Fruit fly (Drosophila melanogaster) whole organism, embryonic: ENCODE measurements around the gene CG31551.

ENCODE experiments used
- Adf1 ChIP-seq: fragments of 200-800 bp; sonication (Bioruptor generic); IDR thresholded peaks from 2 replicates; pipeline ENCODE4 v1.3.6; 2022; ENCODE audit warnings: missing biosample characterization, missing genetic modification characterization
- CG10431 ChIP-seq: fragments of 200-800 bp; sonication (Bioruptor generic); optimal IDR thresholded peaks from 3 replicates; lab custom pipeline; 2018; ENCODE audit warnings: missing biosample characterization, mild to moderate bottlenecking, missing genetic modification characterization
- CG10462 ChIP-seq: fragments of 200-800 bp; sonication (Bioruptor generic); optimal IDR thresholded peaks from 2 replicates; lab custom pipeline; 2016; ENCODE audit warnings: missing biosample characterization, missing genetic modification characterization
- CG10654 ChIP-seq: fragments of 200-800 bp; sonication (Bioruptor generic); optimal IDR thresholded peaks from 2 replicates; lab custom pipeline; 2016; ENCODE audit warnings: missing biosample characterization, missing genetic modification characterization
- CG12071 ChIP-seq: fragments of 200-800 bp; sonication (Bioruptor generic); optimal IDR thresholded peaks from 3 replicates; lab custom pipeline; 2018; ENCODE audit warnings: missing biosample characterization, mild to moderate bottlenecking, missing genetic modification characterization
- CG12391 ChIP-seq: fragments of 200-800 bp; sonication (Bioruptor generic); optimal IDR thresholded peaks from 3 replicates; lab custom pipeline; 2018; ENCODE audit warnings: missing biosample characterization, mild to moderate bottlenecking, missing genetic modification characterization, moderate library complexity
- CG13296 ChIP-seq: fragments of 200-800 bp; sonication (Bioruptor generic); optimal IDR thresholded peaks from 3 replicates; lab custom pipeline; 2018; ENCODE audit warnings: missing biosample characterization, mild to moderate bottlenecking, missing genetic modification characterization
- CG14441 ChIP-seq: fragments of 200-800 bp; sonication (Bioruptor generic); IDR thresholded peaks from 2 replicates; pipeline ENCODE4 v1.3.6; 2022; ENCODE audit warnings: missing biosample characterization, missing genetic modification characterization
- CG14710 ChIP-seq: fragments of 200-800 bp; sonication (Bioruptor generic); optimal IDR thresholded peaks from 3 replicates; lab custom pipeline; 2019; ENCODE audit warnings: missing biosample characterization, mild to moderate bottlenecking, missing genetic modification characterization, moderate library complexity
- CG17361 ChIP-seq: fragments of 200-800 bp; sonication (Bioruptor generic); IDR thresholded peaks from 3 replicates; pipeline ENCODE4 v1.3.6; 2022; ENCODE audit warnings: missing biosample characterization, missing genetic modification characterization
- CG31388 ChIP-seq: fragments of 200-800 bp; sonication (Bioruptor generic); optimal IDR thresholded peaks from 2 replicates; lab custom pipeline; 2016; ENCODE audit warnings: missing biosample characterization, missing genetic modification characterization
- CG31441 ChIP-seq: fragments of 200-800 bp; sonication (Bioruptor generic); IDR thresholded peaks from 2 replicates; pipeline ENCODE4 v1.3.6; 2022; ENCODE audit warnings: missing biosample characterization, missing genetic modification characterization
- CG32767 ChIP-seq: fragments of 200-800 bp; sonication (Bioruptor generic); IDR thresholded peaks from 2 replicates; pipeline ENCODE4 v1.3.6; 2022; ENCODE audit warnings: missing biosample characterization, missing genetic modification characterization
- CG5180 ChIP-seq: fragments of 200-800 bp; sonication (Bioruptor generic); optimal IDR thresholded peaks from 3 replicates; lab custom pipeline; 2017; ENCODE audit warnings: missing biosample characterization, missing genetic modification characterization, mild to moderate bottlenecking, moderate library complexity, missing genetic modification reagents
- CG5953 ChIP-seq: fragments of 200-800 bp; sonication (Bioruptor generic); IDR thresholded peaks from 2 replicates; pipeline ENCODE4 v1.3.6; 2022; ENCODE audit warnings: missing biosample characterization, missing genetic modification characterization
- CG6689 ChIP-seq: fragments of 200-800 bp; sonication (Bioruptor generic); IDR thresholded peaks from 2 replicates; pipeline ENCODE4 v1.3.6; 2022; ENCODE audit warnings: missing biosample characterization, missing genetic modification characterization
- CG7556 ChIP-seq: fragments of 200-800 bp; sonication (Bioruptor generic); optimal IDR thresholded peaks from 2 replicates; lab custom pipeline; 2017; ENCODE audit warnings: missing biosample characterization, mild to moderate bottlenecking, missing genetic modification characterization
- CoRest ChIP-seq: fragments of 200-800 bp; sonication (Bioruptor generic); optimal IDR thresholded peaks from 3 replicates; lab custom pipeline; 2018; ENCODE audit warnings: missing biosample characterization, mild to moderate bottlenecking, missing genetic modification characterization, moderate library complexity
- Dip3 ChIP-seq: fragments of 200-800 bp; sonication (Bioruptor generic); optimal IDR thresholded peaks from 3 replicates; lab custom pipeline; 2016; ENCODE audit warnings: missing biosample characterization, missing genetic modification characterization
- Ets97D ChIP-seq: fragments of 200-800 bp; sonication (Bioruptor generic); optimal IDR thresholded peaks from 3 replicates; lab custom pipeline; 2016; ENCODE audit warnings: missing biosample characterization, missing genetic modification characterization
- HLHmδ ChIP-seq: fragments of 200-800 bp; sonication (Bioruptor generic); optimal IDR thresholded peaks from 2 replicates; lab custom pipeline; 2018; ENCODE audit warnings: missing biosample characterization, mild to moderate bottlenecking, missing genetic modification characterization, moderate library complexity
- Hsf ChIP-seq: fragments of 200-800 bp; sonication (Bioruptor generic); optimal IDR thresholded peaks from 3 replicates; lab custom pipeline; 2016; ENCODE audit warnings: missing biosample characterization, missing genetic modification characterization
- Neu2 ChIP-seq: fragments of 200-800 bp; sonication (Bioruptor generic); optimal IDR thresholded peaks from 3 replicates; lab custom pipeline; 2016; ENCODE audit warnings: missing biosample characterization, missing genetic modification characterization, borderline replicate concordance
- Nf-YC ChIP-seq: fragments of 200-800 bp; optimal IDR thresholded peaks from 3 replicates; lab custom pipeline; 2019; ENCODE audit warnings: missing biosample characterization, mild to moderate bottlenecking, missing genetic modification characterization, moderate library complexity
- YL-1 ChIP-seq: fragments of 200-800 bp; sonication (Bioruptor generic); optimal IDR thresholded peaks from 3 replicates; lab custom pipeline; 2017; ENCODE audit warnings: missing biosample characterization, mild to moderate bottlenecking, missing genetic modification characterization
- ato ChIP-seq: fragments of 200-800 bp; sonication (Bioruptor generic); IDR thresholded peaks from 2 replicates; pipeline ENCODE4 v1.3.6; 2022; ENCODE audit warnings: missing biosample characterization, missing genetic modification characterization; ENCODE audit not compliant: partially characterized antibody
- bbx ChIP-seq: fragments of 200-800 bp; sonication (Bioruptor generic); IDR thresholded peaks from 2 replicates; pipeline ENCODE4 v1.3.6; 2022; ENCODE audit warnings: missing biosample characterization, missing genetic modification characterization; ENCODE audit not compliant: partially characterized antibody
- chn ChIP-seq: fragments of 200-800 bp; sonication (Bioruptor generic); optimal IDR thresholded peaks from 2 replicates; lab custom pipeline; 2016; ENCODE audit warnings: missing biosample characterization, missing genetic modification characterization
- croc ChIP-seq: fragments of 200-800 bp; sonication (Bioruptor generic); conservative IDR thresholded peaks from 3 replicates; pipeline ENCODE4 v1.3.6; 2022; ENCODE audit warnings: missing biosample characterization, missing genetic modification characterization
- dpn ChIP-seq, 2 experiments: fragments of 200-800 bp; sonication (Bioruptor generic); optimal IDR thresholded peaks; 3 replicates each; lab custom pipeline; 2016; ENCODE audit warnings: missing biosample characterization in 2 of 2, missing genetic modification characterization in 2 of 2
- ems ChIP-seq: fragments of 200-800 bp; sonication (Bioruptor generic); optimal IDR thresholded peaks from 3 replicates; lab custom pipeline; 2016; ENCODE audit warnings: missing biosample characterization, missing genetic modification characterization
- en ChIP-seq: fragments of 200-800 bp; sonication (Bioruptor generic); optimal IDR thresholded peaks from 2 replicates; lab custom pipeline; 2016; ENCODE audit warnings: missing biosample characterization, missing genetic modification characterization
- gcm ChIP-seq: fragments of 200-800 bp; sonication (Bioruptor generic); optimal IDR thresholded peaks from 2 replicates; lab custom pipeline; 2019; ENCODE audit warnings: missing biosample characterization, mild to moderate bottlenecking, missing genetic modification characterization, moderate library complexity
- gcm2 ChIP-seq: fragments of 200-800 bp; sonication (Bioruptor generic); optimal IDR thresholded peaks from 2 replicates; lab custom pipeline; 2016; ENCODE audit warnings: missing biosample characterization, missing genetic modification characterization
- grau ChIP-seq: fragments of 200-800 bp; optimal IDR thresholded peaks from 3 replicates; lab custom pipeline; 2019; ENCODE audit warnings: missing biosample characterization, mild to moderate bottlenecking, missing genetic modification characterization, moderate library complexity
- gro ChIP-seq: fragments of 200-800 bp; sonication (Bioruptor generic); optimal IDR thresholded peaks from 2 replicates; lab custom pipeline; 2016; ENCODE audit warnings: missing biosample characterization, missing genetic modification characterization
- hbn ChIP-seq: fragments of 200-800 bp; sonication (Bioruptor generic); IDR thresholded peaks from 2 replicates; pipeline ENCODE4 v1.3.6; 2022; ENCODE audit warnings: missing biosample characterization, missing genetic modification characterization; ENCODE audit not compliant: partially characterized antibody
- knrl ChIP-seq: fragments of 200-800 bp; sonication (Bioruptor generic); IDR thresholded peaks from 3 replicates; pipeline ENCODE4 v1.3.6; 2022; ENCODE audit warnings: missing biosample characterization, missing genetic modification characterization; ENCODE audit not compliant: partially characterized antibody
- pb ChIP-seq: fragments of 200-800 bp; sonication (Bioruptor generic); optimal IDR thresholded peaks from 3 replicates; lab custom pipeline; 2016; ENCODE audit warnings: missing biosample characterization, missing genetic modification characterization
- pho ChIP-seq: fragments of 200-800 bp; sonication (Bioruptor generic); optimal IDR thresholded peaks from 2 replicates; lab custom pipeline; 2016; ENCODE audit warnings: missing biosample characterization, missing genetic modification characterization
- pum ChIP-seq: fragments of 200-800 bp; sonication (Bioruptor generic); optimal IDR thresholded peaks from 2 replicates; lab custom pipeline; 2016; ENCODE audit warnings: missing biosample characterization, missing genetic modification characterization
- sens ChIP-seq: fragments of 200-800 bp; sonication (Bioruptor generic); peaks from one replicate; lab custom pipeline; 2016; ENCODE audit warnings: missing biosample characterization, missing genetic modification characterization
- seq ChIP-seq: fragments of 200-800 bp; sonication (Bioruptor generic); IDR thresholded peaks from 2 replicates; pipeline ENCODE4 v1.3.6; 2022; ENCODE audit warnings: missing biosample characterization, missing genetic modification characterization
- tll ChIP-seq, 2 experiments: fragments of 200-800 bp in 1 of 2; fragments of >200 bp in 1 of 2; sonication (Bioruptor generic) in 1 of 2; optimal IDR thresholded peaks; 2 replicates each; lab custom pipeline; 2017 to 2019; ENCODE audit warnings: missing biosample characterization in 2 of 2, missing genetic modification characterization in 2 of 2, mild to moderate bottlenecking in 1 of 2, moderate library complexity in 1 of 2
- trem ChIP-seq: fragments of 200-800 bp; optimal IDR thresholded peaks from 3 replicates; lab custom pipeline; 2019; ENCODE audit warnings: missing biosample characterization, mild to moderate bottlenecking, missing genetic modification characterization, moderate library complexity
- ttk ChIP-seq: fragments of 200-800 bp; sonication (Bioruptor generic); IDR thresholded peaks from 2 replicates; pipeline ENCODE4 v2.1.2; 2022; ENCODE audit warnings: missing biosample characterization, missing genetic modification characterization
- wek ChIP-seq: fragments of 200-800 bp; sonication (Bioruptor generic); optimal IDR thresholded peaks from 3 replicates; lab custom pipeline; 2018; ENCODE audit warnings: missing biosample characterization, mild to moderate bottlenecking, missing genetic modification characterization, moderate library complexity
- zen ChIP-seq: fragments of 200-800 bp; sonication (Bioruptor generic); optimal IDR thresholded peaks from 3 replicates; lab custom pipeline; 2018; ENCODE audit warnings: missing biosample characterization, mild to moderate bottlenecking, missing genetic modification characterization, moderate library complexity

CG31551 gene

DNA sequence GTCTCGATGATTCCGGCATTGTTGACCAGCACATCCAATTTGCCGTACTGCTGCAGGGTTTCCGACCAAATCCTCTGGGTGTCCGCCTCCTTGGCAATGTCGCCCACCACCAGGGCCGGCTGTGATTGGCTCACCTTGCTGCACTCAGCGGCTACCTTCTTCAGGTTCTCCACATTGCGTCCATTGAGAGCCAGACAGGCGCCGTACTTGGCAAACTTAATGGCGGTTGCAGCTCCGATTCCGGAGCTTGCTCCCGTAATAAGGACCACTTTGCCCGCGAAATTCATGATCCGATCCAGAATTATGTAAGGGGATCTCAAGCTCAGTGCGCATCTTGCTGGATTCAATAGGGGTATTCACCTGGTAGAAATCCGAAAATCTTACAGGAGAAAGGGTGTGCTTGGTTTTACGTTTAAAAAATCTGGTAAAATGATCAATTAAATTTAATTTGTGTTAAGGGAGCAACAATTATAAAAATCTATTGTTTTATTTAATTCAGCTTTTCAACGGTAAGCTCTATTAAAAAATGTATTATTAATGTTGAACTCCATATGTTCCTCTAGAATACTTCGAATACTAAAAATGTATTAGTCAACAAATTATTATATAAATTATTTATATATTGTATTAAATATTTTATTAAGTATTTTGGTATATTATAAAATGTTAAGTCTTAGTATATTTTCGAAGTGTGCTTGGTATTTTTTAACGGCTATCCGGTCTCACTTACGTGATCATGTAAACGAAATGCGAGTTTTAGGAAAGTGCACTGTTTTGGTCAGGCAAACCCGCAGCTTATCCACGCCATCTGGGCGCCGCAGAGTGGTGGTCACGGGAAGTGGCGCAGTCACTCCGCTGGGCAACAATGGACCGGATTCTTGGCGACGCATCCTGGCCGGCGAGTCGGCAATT is 9.1 kb downstream of the CG31551 start, which contains the start of the genes CG31548 and CG12170 (continued):
- TF ChIP-seq wek (GFP tag; lab: Kevin White, UChicago) (peak; percentile 91), grau (tag; lab: Kevin White, UChicago) (peak; percentile 62), Hsf (GFP tag; lab: Kevin White, UChicago) (peak; percentile 27), YL-1 (peak; percentile 15), hbn (GFP tag; lab: Robert Waterston, UW) (no peak), CG14710 (peak; percentile 70), CG5180 (GFP tag; lab: Kevin White, UChicago) (no peak), pum (GFP tag; lab: Kevin White, UChicago) (peak; percentile 25), sens (GFP tag; lab: Kevin White, UChicago) (peak; percentile 93), CG12391 (tag; lab: Kevin White, UChicago) (peak; percentile 78), gcm2 (GFP tag; lab: Kevin White, UChicago) (no peak), Nf-YC (tag; lab: Kevin White, UChicago) (no peak), en (GFP tag; lab: Kevin White, UChicago) (no peak), Dip3 (GFP tag; lab: Kevin White, UChicago) (no peak), CG14441 (GFP tag; lab: Robert Waterston, UW) (no peak), CG13296 (GFP tag; lab: Kevin White, UChicago) (peak; percentile 42), CG10431 (GFP tag; lab: Kevin White, UChicago) (peak; percentile 92), ato (GFP tag; lab: Robert Waterston, UW) (no peak), ttk (0 out of 2 replicates have a peak, but pooled peaks have one; percentile 15), Neu2 (GFP tag; lab: Kevin White, UChicago) (no peak), bbx (GFP tag; lab: Robert Waterston, UW) (no peak), knrl (GFP tag; lab: Robert Waterston, UW) (no peak), zen (peak; percentile 15), croc (GFP tag; lab: Robert Waterston, UW) (no peak), ems (GFP tag; lab: Kevin White, UChicago) (no peak), seq (GFP tag; lab: Robert Waterston, UW) (no peak), Adf1 (no peak), CG10654 (GFP tag; lab: Kevin White, UChicago) (peak; percentile 30), CoRest (tag; lab: Kevin White, UChicago) (peak; percentile 47), CG31441 (peak; percentile 68), gcm (GFP tag; lab: Kevin White, UChicago) (peak; percentile 50), CG32767 (GFP tag; lab: Robert Waterston, UW) (no peak), gro (GFP tag; lab: Kevin White, UChicago) (peak; percentile 11), HLHmδ (GFP tag; lab: Kevin White, UChicago) (no peak), CG7556 (no peak), CG6689 (GFP tag; lab: Robert Waterston, UW) (peak; percentile 58; the same call in 1 of the 2 replicates), Ets97D (peak; percentile 14), trem (tag; lab: Kevin White, UChicago) (peak; percentile 57), CG31388 (GFP tag; lab: Kevin White, UChicago) (peak; percentile 36), CG5953 (GFP tag; lab: Robert Waterston, UW) (peak; percentile 36; the same call in 1 of the 2 replicates), pb (no peak), CG17361 (GFP tag; lab: Robert Waterston, UW) (peak; percentile 65; the same call in 2 of the 3 replicates), CG10462 (GFP tag; lab: Kevin White, UChicago) (peak; percentile 39), tll (GFP tag; optimal IDR thresholded peaks at IDR 0.05; lab: Kevin White, UChicago) (no peak), pho (no peak), chn (peak; percentile 28), CG12071 (no peak), dpn (GFP tag; optimal IDR thresholded peaks at IDR 0.05; lab: Kevin White, UChicago) (peak; percentile 14 to 49)
